Worm (Caenorhabditis elegans): ENCODE measurements around the gene C33F10.12.

C33F10.12 gene

DNA sequence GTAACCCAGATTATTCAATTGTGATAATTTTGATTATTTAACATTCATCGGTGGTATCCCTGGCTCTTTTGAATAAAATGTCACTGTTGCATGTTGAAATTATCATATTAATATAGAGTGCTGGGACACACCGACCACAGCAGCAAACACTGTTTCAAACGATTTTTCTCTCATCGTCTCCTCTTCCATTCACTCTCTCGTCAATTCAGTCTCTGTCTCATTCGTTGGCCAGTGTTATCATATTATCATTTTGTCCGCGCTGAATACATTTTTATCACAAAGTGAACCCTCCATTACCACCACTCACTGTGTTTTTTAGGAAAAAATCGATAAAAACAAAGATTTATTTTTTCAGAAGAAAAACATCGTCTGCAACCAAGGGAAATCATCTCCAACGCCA lies 19.5 kb upstream of the C33F10.12 start (continued):
- TF ChIP-seq hlh-11 (tag; optimal IDR thresholded peaks at IDR 0.05), result peak; percentile 67
- TF ChIP-seq nhr-76 (tag; optimal IDR thresholded peaks at IDR 0.05), result no peak
- TF ChIP-seq pqm-1 (tag; optimal IDR thresholded peaks at IDR 0.05), result peak; percentile 83
- TF ChIP-seq nhr-10 (tag; optimal IDR thresholded peaks at IDR 0.05), result no peak
- TF ChIP-seq ztf-11 (tag; optimal IDR thresholded peaks at IDR 0.05), result no peak
- TF ChIP-seq dmd-6 (GFP tag; IDR thresholded peaks at IDR 0.05), result peak; percentile 52; the same call in 1 of the 2 replicates
- no peak for TF ChIP-seq nhr-11 (tag; optimal IDR thresholded peaks at IDR 0.05)
- no peak for TF ChIP-seq lin-39 (tag; optimal IDR thresholded peaks at IDR 0.05)
- TF ChIP-seq duxl-1 (tag; optimal IDR thresholded peaks at IDR 0.05; ENCODE audit: poor library complexity), result no peak
- TF ChIP-seq F10B5.3 (tag; optimal IDR thresholded peaks at IDR 0.05), result no peak
- TF ChIP-seq sdz-12 (GFP tag; optimal IDR thresholded peaks at IDR 0.05), result no peak
- TF ChIP-seq lim-7 (GFP tag; IDR thresholded peaks at IDR 0.05), result no peak
- no peak for TF ChIP-seq tag-97 (GFP tag; IDR thresholded peaks at IDR 0.05)
- TF ChIP-seq Y5F2A.4 (GFP tag; optimal IDR thresholded peaks at IDR 0.05), result no peak
- TF ChIP-seq nhr-6 (tag; optimal IDR thresholded peaks at IDR 0.05), result no peak
- no peak for TF ChIP-seq attf-4 (tag; optimal IDR thresholded peaks at IDR 0.05)
- no peak for TF ChIP-seq daf-8 (GFP tag; IDR thresholded peaks at IDR 0.05)
- TF ChIP-seq ama-1 (optimal IDR thresholded peaks at IDR 0.05), result no peak
- TF ChIP-seq zfp-2 (tag; optimal IDR thresholded peaks at IDR 0.05), result no peak
- no peak for TF ChIP-seq aly-2 (tag; optimal IDR thresholded peaks at IDR 0.05)
- TF ChIP-seq jun-1 (tag; optimal IDR thresholded peaks at IDR 0.05), result no peak
- no peak for TF ChIP-seq snpc-1.2 (GFP tag; IDR thresholded peaks at IDR 0.05)
- TF ChIP-seq madf-9 (GFP tag; conservative IDR thresholded peaks at IDR 0.05), result no peak

DNA sequence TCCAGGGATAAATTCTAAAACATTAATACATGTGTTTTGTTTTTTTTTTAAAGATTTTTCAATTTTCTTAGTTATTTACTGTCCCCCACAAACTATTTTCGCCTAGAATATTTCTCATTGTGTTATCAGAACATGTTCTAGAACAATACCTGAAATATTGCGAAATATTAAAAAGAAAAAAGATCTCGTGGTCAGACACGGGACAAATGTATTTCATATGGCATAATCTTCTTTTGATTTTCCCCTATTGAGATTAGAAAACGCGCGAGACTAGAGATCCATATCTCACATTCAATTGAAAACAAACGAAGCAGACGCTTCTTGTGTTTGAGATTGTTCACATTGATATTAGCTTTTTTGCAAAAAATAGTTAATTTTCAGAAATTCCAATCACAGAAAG lies 18.6 kb upstream of the C33F10.12 start:
- no peak for TF ChIP-seq daf-19 (GFP tag; conservative IDR thresholded peaks at IDR 0.05)
- TF ChIP-seq spr-1 (tag; optimal IDR thresholded peaks at IDR 0.05), result no peak
- TF ChIP-seq aha-1 (tag), result peak; percentile 13
- peak in 1 of 2 experiments; percentile 36 for TF ChIP-seq mdl-1 (tag; optimal IDR thresholded peaks at IDR 0.05)
- TF ChIP-seq F37D6.2 (tag; optimal IDR thresholded peaks at IDR 0.05), result no peak
- no peak for TF ChIP-seq unc-39 (tag; optimal IDR thresholded peaks at IDR 0.05)
- peak; percentile 17 for TF ChIP-seq nhr-11 (tag; optimal IDR thresholded peaks at IDR 0.05)
- TF ChIP-seq ZK337.2 (GFP tag; IDR thresholded peaks at IDR 0.05), result no peak
- no peak for TF ChIP-seq ceh-62 (tag; optimal IDR thresholded peaks at IDR 0.05)
- no peak for TF ChIP-seq egl-43 (GFP tag; IDR thresholded peaks at IDR 0.05)
- TF ChIP-seq mep-1 (tag; optimal IDR thresholded peaks at IDR 0.05), result peak; percentile 11
- TF ChIP-seq T20F7.1 (GFP tag; optimal IDR thresholded peaks at IDR 0.05), result peak; percentile 32
- TF ChIP-seq aly-2 (tag; optimal IDR thresholded peaks at IDR 0.05), result no peak
- TF ChIP-seq nhr-41 (GFP tag; IDR thresholded peaks at IDR 0.05), result no peak
- no peak for TF ChIP-seq egl-27 (tag; optimal IDR thresholded peaks at IDR 0.05)
- no peak for TF ChIP-seq nhr-77 (tag; optimal IDR thresholded peaks at IDR 0.05)
- no peak for TF ChIP-seq nhr-111 (GFP tag; optimal IDR thresholded peaks at IDR 0.05)
- TF ChIP-seq nhr-28 (tag; optimal IDR thresholded peaks at IDR 0.05), result peak; percentile 14
- TF ChIP-seq arid-1 (GFP tag; conservative IDR thresholded peaks at IDR 0.05), result no peak
- TF ChIP-seq mdt-29 (GFP tag; IDR thresholded peaks at IDR 0.05), result 0 out of 2 replicates have a peak, but pooled peaks have one; percentile 58
- no peak for TF ChIP-seq mxl-3 (GFP tag; optimal IDR thresholded peaks at IDR 0.05)
- TF ChIP-seq nhr-237 (tag; optimal IDR thresholded peaks at IDR 0.05), result no peak
- no peak for TF ChIP-seq mes-2 (tag; optimal IDR thresholded peaks at IDR 0.05; ENCODE audit: poor library complexity, severe bottlenecking)
- TF ChIP-seq php-3 (GFP tag; IDR thresholded peaks at IDR 0.05), result no peak
- TF ChIP-seq dmd-8 (GFP tag; IDR thresholded peaks at IDR 0.05), result no peak
- no peak for TF ChIP-seq hmg-1.1 (GFP tag; IDR thresholded peaks at IDR 0.05)
- TF ChIP-seq mxl-2 (GFP tag; conservative IDR thresholded peaks at IDR 0.05), result no peak
- TF ChIP-seq zip-2 (tag; optimal IDR thresholded peaks at IDR 0.05), result no peak
- TF ChIP-seq zfp-2 (tag; optimal IDR thresholded peaks at IDR 0.05), result no peak
- no peak for TF ChIP-seq hif-1 (tag; optimal IDR thresholded peaks at IDR 0.05)
- peak; percentile 89 for TF ChIP-seq hlh-30 (tag; optimal IDR thresholded peaks at IDR 0.05; ENCODE audit: insufficient read depth)
- peak; percentile 19 for TF ChIP-seq lin-13 (GFP tag; optimal IDR thresholded peaks at IDR 0.05)
- TF ChIP-seq attf-4 (tag; optimal IDR thresholded peaks at IDR 0.05), result no peak
- peak; percentile 24; the same call in 1 of the 2 replicates for TF ChIP-seq dmd-6 (GFP tag; IDR thresholded peaks at IDR 0.05)
